Fruit fly (Drosophila melanogaster) whole organism, embryonic: ENCODE results near the gene Shmt.

ENCODE experiments used
- Adf1 ChIP-seq: fragments of 200-800 bp; sonication (Bioruptor generic); IDR thresholded peaks from 2 replicates; pipeline ENCODE4 v1.3.6; 2022; ENCODE audit warnings: missing biosample characterization, missing genetic modification characterization
- Atf3 ChIP-seq: fragments of 200-800 bp; sonication (Bioruptor generic); optimal IDR thresholded peaks from 3 replicates; lab custom pipeline; 2016; ENCODE audit warnings: missing biosample characterization, missing genetic modification characterization
- Atf6 ChIP-seq: fragments of 200-800 bp; sonication (Bioruptor generic); IDR thresholded peaks from 2 replicates; pipeline ENCODE4 v1.3.6; 2022; ENCODE audit warnings: missing biosample characterization, missing genetic modification characterization
- CG10321 ChIP-seq: fragments of 200-800 bp; sonication (Bioruptor generic); IDR thresholded peaks from 2 replicates; pipeline ENCODE4 v1.3.6; 2022; ENCODE audit warnings: missing biosample characterization, missing genetic modification characterization
- CG10543 ChIP-seq: fragments of 200-800 bp; sonication (Bioruptor generic); optimal IDR thresholded peaks from 3 replicates; lab custom pipeline; 2017; ENCODE audit warnings: missing biosample characterization, mild to moderate bottlenecking, missing genetic modification characterization, moderate library complexity
- CG11247 ChIP-seq: fragments of 200-800 bp; sonication (Bioruptor generic); IDR thresholded peaks from 2 replicates; pipeline ENCODE4 v1.3.6; 2022; ENCODE audit warnings: missing biosample characterization, missing genetic modification characterization
- CG15269 ChIP-seq: fragments of 200-800 bp; sonication (Bioruptor generic); optimal IDR thresholded peaks from 2 replicates; lab custom pipeline; 2018; ENCODE audit warnings: missing biosample characterization, mild to moderate bottlenecking, missing genetic modification characterization, moderate library complexity
- CG16815 ChIP-seq: fragments of 200-800 bp; sonication (Bioruptor generic); optimal IDR thresholded peaks from 3 replicates; lab custom pipeline; 2017; ENCODE audit warnings: missing biosample characterization, mild to moderate bottlenecking, missing genetic modification characterization
- CG17385 ChIP-seq: fragments of 200-800 bp; sonication (Bioruptor generic); optimal IDR thresholded peaks from 3 replicates; lab custom pipeline; 2018; ENCODE audit warnings: missing biosample characterization, mild to moderate bottlenecking, missing genetic modification characterization
- CG2199 ChIP-seq: fragments of 200-800 bp; sonication (Bioruptor generic); IDR thresholded peaks from 3 replicates; pipeline ENCODE4 v1.3.6; 2022; ENCODE audit warnings: missing biosample characterization, missing genetic modification characterization
- CG2712 ChIP-seq: fragments of 200-800 bp; optimal IDR thresholded peaks from 3 replicates; lab custom pipeline; 2019; ENCODE audit warnings: missing biosample characterization, mild to moderate bottlenecking, missing genetic modification characterization, moderate library complexity
- CG30403 ChIP-seq: fragments of 200-800 bp; sonication (Bioruptor generic); optimal IDR thresholded peaks from 3 replicates; lab custom pipeline; 2016; ENCODE audit warnings: missing biosample characterization, missing genetic modification characterization
- CG30431 ChIP-seq: fragments of 200-800 bp; sonication (Bioruptor generic); optimal IDR thresholded peaks from 2 replicates; lab custom pipeline; 2017; ENCODE audit warnings: missing biosample characterization, missing genetic modification characterization
- CG32767 ChIP-seq: fragments of 200-800 bp; sonication (Bioruptor generic); IDR thresholded peaks from 2 replicates; pipeline ENCODE4 v1.3.6; 2022; ENCODE audit warnings: missing biosample characterization, missing genetic modification characterization
- CG33557 ChIP-seq: fragments of 200-800 bp; sonication (Bioruptor generic); optimal IDR thresholded peaks from 2 replicates; lab custom pipeline; 2019; ENCODE audit warnings: missing biosample characterization, mild to moderate bottlenecking, missing genetic modification characterization, moderate library complexity
- CG3407 ChIP-seq: fragments of 200-800 bp; sonication (Bioruptor generic); optimal IDR thresholded peaks from 2 replicates; lab custom pipeline; 2018; ENCODE audit warnings: missing biosample characterization, mild to moderate bottlenecking, missing genetic modification characterization
- CG34422 ChIP-seq: fragments of 200-800 bp; sonication (Bioruptor generic); IDR thresholded peaks from 3 replicates; pipeline ENCODE4 v1.3.6; 2022; ENCODE audit warnings: missing biosample characterization, missing genetic modification characterization
- CG6175 ChIP-seq: fragments of 200-800 bp; sonication (Bioruptor generic); IDR thresholded peaks from 3 replicates; pipeline ENCODE4 v1.3.6; 2022; ENCODE audit warnings: missing biosample characterization, missing genetic modification characterization
- CG7745 ChIP-seq: fragments of 200-800 bp; sonication (Bioruptor generic); optimal IDR thresholded peaks from 2 replicates; lab custom pipeline; 2018; ENCODE audit warnings: missing biosample characterization, mild to moderate bottlenecking, missing genetic modification characterization, moderate library complexity
- CG7928 ChIP-seq: fragments of 200-800 bp; sonication (Bioruptor generic); optimal IDR thresholded peaks from 2 replicates; lab custom pipeline; 2017; ENCODE audit warnings: missing biosample characterization, mild to moderate bottlenecking, missing genetic modification characterization
- CG7987 ChIP-seq: fragments of 200-800 bp; sonication (Bioruptor generic); optimal IDR thresholded peaks from 2 replicates; lab custom pipeline; 2018; ENCODE audit warnings: missing biosample characterization, mild to moderate bottlenecking, missing genetic modification characterization, moderate library complexity
- Doc3 ChIP-seq: fragments of 200-800 bp; sonication (Bioruptor generic); IDR thresholded peaks from 3 replicates; pipeline ENCODE4 v1.3.6; 2022; ENCODE audit warnings: missing biosample characterization, missing genetic modification characterization; ENCODE audit not compliant: partially characterized antibody
- Ets97D ChIP-seq: fragments of 200-800 bp; sonication (Bioruptor generic); optimal IDR thresholded peaks from 3 replicates; lab custom pipeline; 2016; ENCODE audit warnings: missing biosample characterization, missing genetic modification characterization
- HHEX ChIP-seq: fragments of 200-800 bp; sonication (Bioruptor generic); optimal IDR thresholded peaks from 3 replicates; lab custom pipeline; 2017; ENCODE audit warnings: missing biosample characterization, mild to moderate bottlenecking, missing genetic modification characterization, missing genetic modification reagents
- Hey ChIP-seq: fragments of 200-800 bp; sonication (Bioruptor generic); optimal IDR thresholded peaks from 3 replicates; lab custom pipeline; 2018; ENCODE audit warnings: missing biosample characterization, mild to moderate bottlenecking, missing genetic modification characterization
- Lpt ChIP-seq: fragments of >200 bp; optimal IDR thresholded peaks from 2 replicates; lab custom pipeline; 2018; ENCODE audit warnings: missing biosample characterization, missing genetic modification characterization
- Nf-YA ChIP-seq: fragments of 200-800 bp; sonication (Bioruptor generic); IDR thresholded peaks from 2 replicates; pipeline ENCODE4 v1.3.6; 2022; ENCODE audit warnings: missing biosample characterization, missing genetic modification characterization
- Ravus ChIP-seq: fragments of 200-800 bp; sonication (Bioruptor generic); IDR thresholded peaks from 2 replicates; pipeline ENCODE4 v1.3.6; 2022; ENCODE audit warnings: missing biosample characterization, missing genetic modification characterization
- Sox102F ChIP-seq: fragments of 200-800 bp; sonication (Bioruptor generic); optimal IDR thresholded peaks from 2 replicates; lab custom pipeline; 2018; ENCODE audit warnings: missing biosample characterization, mild to moderate bottlenecking, missing genetic modification characterization, moderate library complexity
- Sry-β ChIP-seq: fragments of 200-800 bp; sonication (Bioruptor generic); optimal IDR thresholded peaks from 2 replicates; lab custom pipeline; 2018; ENCODE audit warnings: missing biosample characterization, mild to moderate bottlenecking, missing genetic modification characterization, moderate library complexity
- ab ChIP-seq: fragments of 200-800 bp; sonication (Bioruptor generic); optimal IDR thresholded peaks from 2 replicates; lab custom pipeline; 2016; ENCODE audit warnings: missing biosample characterization, missing genetic modification characterization
- ase ChIP-seq: fragments of 200-800 bp; sonication (Bioruptor generic); IDR thresholded peaks from 3 replicates; pipeline ENCODE4 v1.3.6; 2022; ENCODE audit warnings: missing biosample characterization, missing genetic modification characterization
- chn ChIP-seq: fragments of 200-800 bp; sonication (Bioruptor generic); optimal IDR thresholded peaks from 2 replicates; lab custom pipeline; 2016; ENCODE audit warnings: missing biosample characterization, missing genetic modification characterization
- dmrt99B ChIP-seq: fragments of 200-800 bp; sonication (Bioruptor generic); optimal IDR thresholded peaks from 2 replicates; lab custom pipeline; 2018; ENCODE audit warnings: missing biosample characterization, mild to moderate bottlenecking, missing genetic modification characterization, moderate library complexity
- en ChIP-seq: fragments of 200-800 bp; sonication (Bioruptor generic); optimal IDR thresholded peaks from 2 replicates; lab custom pipeline; 2016; ENCODE audit warnings: missing biosample characterization, missing genetic modification characterization
- fd102C ChIP-seq: fragments of 200-800 bp; sonication (Bioruptor generic); optimal IDR thresholded peaks from 2 replicates; lab custom pipeline; 2018; ENCODE audit warnings: missing biosample characterization, mild to moderate bottlenecking, missing genetic modification characterization, moderate library complexity
- grau ChIP-seq: fragments of 200-800 bp; optimal IDR thresholded peaks from 3 replicates; lab custom pipeline; 2019; ENCODE audit warnings: missing biosample characterization, mild to moderate bottlenecking, missing genetic modification characterization, moderate library complexity
- klu ChIP-seq: fragments of 200-800 bp; sonication (Bioruptor generic); IDR thresholded peaks from 2 replicates; pipeline ENCODE4 v1.3.6; 2022; ENCODE audit warnings: missing biosample characterization, missing genetic modification characterization
- lilli ChIP-seq: fragments of 200-800 bp; sonication (Bioruptor generic); optimal IDR thresholded peaks from 3 replicates; lab custom pipeline; 2016; ENCODE audit warnings: missing biosample characterization, missing genetic modification characterization
- onecut ChIP-seq: fragments of 200-800 bp; sonication (Bioruptor generic); IDR thresholded peaks from 2 replicates; pipeline ENCODE4 v1.3.6; 2022; ENCODE audit warnings: missing biosample characterization, missing genetic modification characterization
- pita ChIP-seq: fragments of 200-800 bp; sonication (Bioruptor generic); optimal IDR thresholded peaks from 2 replicates; lab custom pipeline; 2017; ENCODE audit warnings: missing biosample characterization, mild to moderate bottlenecking, missing genetic modification characterization
- pzg ChIP-seq: fragments of 200-800 bp; sonication (Bioruptor generic); optimal IDR thresholded peaks from 3 replicates; lab custom pipeline; 2018; ENCODE audit warnings: missing biosample characterization, mild to moderate bottlenecking, missing genetic modification characterization, moderate library complexity
- rib ChIP-seq: fragments of 200-800 bp; sonication (Bioruptor generic); IDR thresholded peaks from 2 replicates; pipeline ENCODE4 v1.3.6; 2022; ENCODE audit warnings: missing biosample characterization, missing genetic modification characterization
- sc ChIP-seq, 3 experiments: fragments of >200 bp in 2 of 3; fragments of 200-800 bp in 1 of 3; sonication (Bioruptor generic) in 1 of 3; optimal IDR thresholded peaks; 2 replicates in 2 of 3; 3 replicates in 1 of 3; lab custom pipeline; 2017; ENCODE audit warnings: mild to moderate bottlenecking in 1 of 3, missing biosample characterization in 1 of 3, missing genetic modification characterization in 1 of 3, missing genetic modification reagents in 1 of 3
- sens ChIP-seq: fragments of 200-800 bp; sonication (Bioruptor generic); peaks from one replicate; lab custom pipeline; 2016; ENCODE audit warnings: missing biosample characterization, missing genetic modification characterization
- twi ChIP-seq: fragments of 200-800 bp; optimal IDR thresholded peaks from 2 replicates; lab custom pipeline; 2019; ENCODE audit warnings: missing biosample characterization, mild to moderate bottlenecking, missing genetic modification characterization, moderate library complexity
- tx ChIP-seq: fragments of 200-800 bp; sonication (Bioruptor generic); optimal IDR thresholded peaks from 2 replicates; lab custom pipeline; 2016; ENCODE audit warnings: missing biosample characterization, missing genetic modification characterization
- z ChIP-seq: fragments of 200-800 bp; sonication (Bioruptor generic); IDR thresholded peaks from 3 replicates; pipeline ENCODE4 v1.3.6; 2022; ENCODE audit warnings: missing biosample characterization, missing genetic modification characterization
- zfh2 ChIP-seq: fragments of 200-800 bp; sonication (Bioruptor generic); optimal IDR thresholded peaks from 2 replicates; lab custom pipeline; 2016; ENCODE audit warnings: missing biosample characterization, missing genetic modification characterization

Shmt gene

DNA sequence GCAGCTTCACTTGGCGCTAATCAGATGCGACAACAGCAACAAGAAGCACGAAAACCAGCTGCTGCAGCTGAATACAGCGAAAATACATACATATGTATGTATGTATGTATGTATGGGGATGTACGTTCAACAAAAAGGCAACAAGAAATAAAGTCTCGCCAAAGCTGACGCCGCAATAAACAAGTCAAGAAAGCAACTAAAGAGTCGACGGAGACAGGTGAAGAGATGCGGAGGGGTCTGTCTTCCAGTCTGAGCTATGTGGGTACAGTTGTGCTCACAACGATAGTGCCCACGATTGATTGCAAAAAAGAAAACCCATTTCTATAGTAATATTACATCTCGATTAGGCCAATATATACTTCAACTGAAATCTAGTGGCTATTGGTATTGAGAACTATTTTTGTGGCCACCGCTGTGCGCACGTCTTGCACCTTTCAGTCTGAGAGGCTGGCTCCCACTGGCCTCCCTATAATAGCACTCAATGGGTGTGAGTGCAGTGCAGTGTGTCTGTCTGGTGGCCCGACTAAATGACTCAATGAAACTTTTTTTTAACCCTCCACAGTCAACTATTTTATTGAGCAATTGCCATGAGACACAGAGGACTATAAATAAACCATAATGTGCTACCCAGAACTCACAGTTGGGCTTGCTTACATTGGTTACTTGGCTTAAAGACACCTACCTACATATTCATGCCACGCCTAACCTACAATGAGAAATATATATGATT, 20.6 kb downstream of the Shmt start (continued):
- TF ChIP-seq sc (optimal IDR thresholded peaks at IDR 0.05; lab: Kevin White, UChicago) (no peak), sc (GFP tag; optimal IDR thresholded peaks at IDR 0.05; lab: Kevin White, UChicago) (peak; percentile 84), CG2712 (tag; lab: Kevin White, UChicago) (peak; percentile 92), Doc3 (no peak), Atf3 (peak; percentile 83), grau (peak; percentile 79), CG17385 (GFP tag; lab: Kevin White, UChicago) (peak; percentile 88), fd102C (GFP tag; lab: Kevin White, UChicago) (no peak), Adf1 (GFP tag; lab: Robert Waterston, UW) (0 out of 2 replicates have a peak, but pooled peaks have one; percentile 11), CG34422 (GFP tag; lab: Robert Waterston, UW) (peak; percentile 94), CG2199 (peak; percentile 96), zfh2 (peak; percentile 30), ab (GFP tag; lab: Kevin White, UChicago) (peak; percentile 71), CG7987 (GFP tag; lab: Kevin White, UChicago) (peak; percentile 58), CG11247 (peak; percentile 84), dmrt99B (peak; percentile 94), CG3407 (GFP tag; lab: Kevin White, UChicago) (peak; percentile 87), pzg (GFP tag; lab: Kevin White, UChicago) (no peak), lilli (GFP tag; lab: Kevin White, UChicago) (peak; percentile 79), rib (peak; percentile 45; the same call in 1 of the 2 replicates), z (GFP tag; lab: Robert Waterston, UW) (peak; percentile 88; the same call in 2 of the 3 replicates), CG7745 (tag; lab: Kevin White, UChicago) (no peak), Ravus (GFP tag; lab: Robert Waterston, UW) (peak; percentile 76), Hey (tag; lab: Kevin White, UChicago) (peak; percentile 14), CG30431 (peak; percentile 85), en (GFP tag; lab: Kevin White, UChicago) (peak; percentile 69), Nf-YA (GFP tag; lab: Robert Waterston, UW) (peak; percentile 85), ase (GFP tag; lab: Robert Waterston, UW) (peak; percentile 91), twi (tag; lab: Kevin White, UChicago) (peak; percentile 67), CG10321 (peak; percentile 72), CG15269 (tag; lab: Kevin White, UChicago) (peak; percentile 86), Sry-β (GFP tag; lab: Kevin White, UChicago) (peak; percentile 32), Atf6 (GFP tag; lab: Robert Waterston, UW) (peak; percentile 81), CG33557 (GFP tag; lab: Kevin White, UChicago) (peak; percentile 34), sens (GFP tag; lab: Kevin White, UChicago) (peak; percentile 99), CG16815 (peak; percentile 81), klu (GFP tag; lab: Robert Waterston, UW) (peak; percentile 74), CG7928 (GFP tag; lab: Kevin White, UChicago) (peak; percentile 57), Lpt (no peak), Ets97D (GFP tag; lab: Kevin White, UChicago) (peak; percentile 65), CG30403 (peak; percentile 89), CG6175 (GFP tag; lab: Robert Waterston, UW) (peak; percentile 71; the same call in 2 of the 3 replicates), CG10543 (GFP tag; lab: Kevin White, UChicago) (no peak), HHEX (peak; percentile 81), CG32767 (GFP tag; lab: Robert Waterston, UW) (peak; percentile 84), chn (GFP tag; lab: Kevin White, UChicago) (peak; percentile 88), onecut (peak; percentile 87), tx (peak; percentile 78), pita (GFP tag; lab: Kevin White, UChicago) (no peak), Sox102F (peak; percentile 94)
